Worm (Caenorhabditis elegans) whole organism, L1 larva: ENCODE measurements around the gene F23F1.5.

Source experiments
- C16A3.4 ChIP-seq: fragments of 150-350 bp; optimal IDR thresholded peaks from 2 replicates; lab custom pipeline; 2014; ENCODE audit warnings: missing biosample characterization, missing genetic modification characterization
- F16B12.6 ChIP-seq: fragments of 150-350 bp; optimal IDR thresholded peaks from 2 replicates; lab custom pipeline; 2014; ENCODE audit warnings: missing biosample characterization, missing genetic modification characterization
- Y116A8C.19 ChIP-seq: sonication (generic microtip); optimal IDR thresholded peaks from 2 replicates; lab custom pipeline; 2016; ENCODE audit warnings: missing compliant biosample characterization, missing genetic modification characterization, borderline replicate concordance
- aha-1 ChIP-seq: fragments of 150-350 bp; optimal IDR thresholded peaks from 2 replicates; lab custom pipeline; 2014; ENCODE audit warnings: missing biosample characterization, missing genetic modification characterization
- ama-1 ChIP-seq: fragments of 150-350 bp; optimal IDR thresholded peaks from 2 replicates; lab custom pipeline; 2014
- blmp-1 ChIP-seq: fragments of 150-350 bp; optimal IDR thresholded peaks from 2 replicates; lab custom pipeline; 2014; ENCODE audit warnings: missing biosample characterization, missing genetic modification characterization
- ceh-63 ChIP-seq: fragments of 200-800 bp; sonication (Bioruptor generic); optimal IDR thresholded peaks from 2 replicates; lab custom pipeline; 2018; ENCODE audit warnings: mild to moderate bottlenecking, missing genetic modification characterization, missing compliant biosample characterization
- dpl-1 ChIP-seq, 3 experiments: fragments of 150-350 bp in 2 of 3; sonication (generic microtip) in 1 of 3; optimal IDR thresholded peaks; 2 replicates each; lab custom pipeline; 2014 to 2017; ENCODE audit warnings: missing biosample characterization in 3 of 3, missing genetic modification characterization in 3 of 3, missing genetic modification reagents in 3 of 3
- efl-1 ChIP-seq, 4 experiments: fragments of 150-350 bp; optimal IDR thresholded peaks in 3 of 4; peaks in 1 of 4; 1 replicate in 1 of 4; 2 replicates in 3 of 4; lab custom pipeline; 2014; ENCODE audit warnings: missing biosample characterization in 2 of 4, missing genetic modification characterization in 2 of 4, missing genetic modification reagents in 2 of 4
- egl-27 ChIP-seq, 2 experiments: fragments of 150-350 bp in 1 of 2; sonication (generic microtip); optimal IDR thresholded peaks; 3 replicates each; lab custom pipeline; 2017 to 2018; ENCODE audit warnings: missing biosample characterization in 2 of 2, missing genetic modification characterization in 2 of 2, missing genetic modification reagents in 2 of 2
- elt-2 ChIP-seq: sonication (generic microtip); optimal IDR thresholded peaks from 2 replicates; lab custom pipeline; 2016; ENCODE audit warnings: missing genetic modification characterization, mild to moderate bottlenecking, inconsistent platforms, missing compliant biosample characterization, missing genetic modification reagents
- elt-3 ChIP-seq, 6 experiments: fragments of 150-350 bp in 1 of 6; sonication (generic microtip); optimal IDR thresholded peaks; 2 replicates each; lab custom pipeline; 2017 to 2018; ENCODE audit warnings: missing biosample characterization in 6 of 6, missing genetic modification characterization in 6 of 6, inconsistent platforms in 1 of 6
- fkh-4 ChIP-seq: sonication (generic microtip); optimal IDR thresholded peaks from 2 replicates; lab custom pipeline; 2016; ENCODE audit warnings: missing compliant biosample characterization, missing genetic modification characterization, borderline replicate concordance
- fos-1 ChIP-seq: fragments of 150-350 bp; optimal IDR thresholded peaks from 2 replicates; lab custom pipeline; 2014; ENCODE audit warnings: missing biosample characterization, missing genetic modification characterization
- grh-1 ChIP-seq: fragments of 200-800 bp; sonication (Bioruptor generic); IDR thresholded peaks from 2 replicates; pipeline ENCODE4 v1.3.6; 2022; ENCODE audit warnings: missing genetic modification reagents, missing genetic modification characterization, missing compliant biosample characterization
- hlh-17 ChIP-seq: fragments of 200-800 bp; sonication (Bioruptor generic); optimal IDR thresholded peaks from 2 replicates; lab custom pipeline; 2018; ENCODE audit warnings: missing genetic modification characterization, mild to moderate bottlenecking, missing compliant biosample characterization, moderate library complexity, borderline replicate concordance
- hlh-4 ChIP-seq: sonication (generic microtip); optimal IDR thresholded peaks from 2 replicates; lab custom pipeline; 2016; ENCODE audit warnings: mild to moderate bottlenecking, missing genetic modification characterization, missing compliant biosample characterization
- irx-1 ChIP-seq: sonication (generic microtip); optimal IDR thresholded peaks from 2 replicates; lab custom pipeline; 2016; ENCODE audit warnings: missing genetic modification characterization, missing compliant biosample characterization
- jun-1 ChIP-seq: fragments of 150-350 bp; optimal IDR thresholded peaks from 2 replicates; lab custom pipeline; 2014; ENCODE audit warnings: missing biosample characterization, missing genetic modification reagents, missing genetic modification characterization
- lin-35 ChIP-seq, 2 experiments: fragments of 150-350 bp; optimal IDR thresholded peaks; 2 replicates each; lab custom pipeline; 2014; ENCODE audit warnings: missing biosample characterization in 2 of 2, missing genetic modification characterization in 2 of 2, missing genetic modification reagents in 2 of 2
- lin-39 ChIP-seq: fragments of 150-350 bp; optimal IDR thresholded peaks from 2 replicates; lab custom pipeline; 2014; ENCODE audit warnings: missing biosample characterization, missing genetic modification reagents, missing genetic modification characterization
- lsy-2 ChIP-seq, 2 experiments: fragments of 150-350 bp; optimal IDR thresholded peaks; 2 replicates each; lab custom pipeline; 2014; ENCODE audit warnings: missing biosample characterization in 2 of 2, missing genetic modification characterization in 2 of 2
- mab-9 ChIP-seq: fragments of 200-800 bp; sonication (Bioruptor generic); IDR thresholded peaks from 2 replicates; pipeline ENCODE4 v1.3.6; 2022; ENCODE audit warnings: missing genetic modification reagents, missing genetic modification characterization, missing compliant biosample characterization
- mef-2 ChIP-seq: fragments of 150-350 bp; optimal IDR thresholded peaks from 2 replicates; lab custom pipeline; 2014; ENCODE audit warnings: missing biosample characterization, missing genetic modification characterization
- mep-1 ChIP-seq: fragments of 150-350 bp; optimal IDR thresholded peaks from 2 replicates; lab custom pipeline; 2014; ENCODE audit warnings: missing biosample characterization, missing genetic modification characterization
- nhr-11 ChIP-seq: fragments of 150-350 bp; optimal IDR thresholded peaks from 2 replicates; lab custom pipeline; 2014; ENCODE audit warnings: missing biosample characterization, missing genetic modification characterization
- nhr-12 ChIP-seq: sonication (generic microtip); optimal IDR thresholded peaks from 2 replicates; lab custom pipeline; 2017; ENCODE audit warnings: missing biosample characterization, missing genetic modification characterization
- nhr-19 ChIP-seq: fragments of 200-800 bp; sonication (Bioruptor generic); conservative IDR thresholded peaks from 2 replicates; pipeline ENCODE4 v1.3.6; 2022; ENCODE audit warnings: missing genetic modification characterization, missing compliant biosample characterization
- nhr-20 ChIP-seq: sonication (generic microtip); optimal IDR thresholded peaks from 2 replicates; lab custom pipeline; 2016; ENCODE audit warnings: mild to moderate bottlenecking, missing genetic modification characterization, missing compliant biosample characterization
- nhr-28 ChIP-seq: fragments of 150-350 bp; optimal IDR thresholded peaks from 2 replicates; lab custom pipeline; 2014; ENCODE audit warnings: missing biosample characterization, missing genetic modification characterization
- nhr-77 ChIP-seq: fragments of 150-350 bp; optimal IDR thresholded peaks from 2 replicates; lab custom pipeline; 2014; ENCODE audit warnings: missing biosample characterization, missing genetic modification characterization
- nhr-85 ChIP-seq: sonication (generic microtip); peaks from one replicate; lab custom pipeline; 2016; ENCODE audit warnings: missing genetic modification characterization, inconsistent platforms, missing compliant biosample characterization
- pag-3 ChIP-seq: sonication (generic microtip); optimal IDR thresholded peaks from 2 replicates; lab custom pipeline; 2017; ENCODE audit warnings: missing genetic modification characterization, mild to moderate bottlenecking, missing compliant biosample characterization, antibody characterized with exemption, borderline replicate concordance; ENCODE audit not compliant: insufficient read depth
- pax-3 ChIP-seq: fragments of 200-800 bp; sonication (Bioruptor generic); optimal IDR thresholded peaks from 2 replicates; lab custom pipeline; 2018; ENCODE audit warnings: mild to moderate bottlenecking, missing genetic modification characterization, moderate library complexity, missing compliant biosample characterization
- pqm-1 ChIP-seq: sonication (generic microtip); optimal IDR thresholded peaks from 3 replicates; lab custom pipeline; 2017; ENCODE audit warnings: missing biosample characterization, missing genetic modification characterization
- rnt-1 ChIP-seq: sonication (generic microtip); optimal IDR thresholded peaks from 2 replicates; lab custom pipeline; 2016; ENCODE audit warnings: mild to moderate bottlenecking, missing genetic modification characterization, moderate library complexity, missing compliant biosample characterization
- skn-1 ChIP-seq: fragments of 150-350 bp; optimal IDR thresholded peaks from 2 replicates; lab custom pipeline; 2014; ENCODE audit warnings: missing biosample characterization, missing genetic modification characterization
- snpc-4 ChIP-seq: fragments of 150-350 bp; optimal IDR thresholded peaks from 2 replicates; lab custom pipeline; 2014; ENCODE audit warnings: missing biosample characterization, missing genetic modification characterization
- sup-37 ChIP-seq: fragments of 200-800 bp; sonication (Bioruptor generic); optimal IDR thresholded peaks from 2 replicates; lab custom pipeline; 2018; ENCODE audit warnings: mild to moderate bottlenecking, missing genetic modification characterization, missing compliant biosample characterization
- tlp-1 ChIP-seq: fragments of 150-350 bp; optimal IDR thresholded peaks from 2 replicates; lab custom pipeline; 2014; ENCODE audit warnings: missing biosample characterization, missing genetic modification characterization
- unc-98 ChIP-seq: fragments of 200-800 bp; sonication (Bioruptor generic); IDR thresholded peaks from 2 replicates; pipeline ENCODE4 v1.3.6; 2022; ENCODE audit warnings: missing genetic modification characterization, missing compliant biosample characterization
- ztf-11 ChIP-seq, 2 experiments: sonication (generic microtip); optimal IDR thresholded peaks; 2 replicates each; lab custom pipeline; 2016 to 2017; ENCODE audit warnings: missing genetic modification characterization in 2 of 2, missing biosample characterization in 1 of 2, missing compliant biosample characterization in 1 of 2

F23F1.5 gene

DNA sequence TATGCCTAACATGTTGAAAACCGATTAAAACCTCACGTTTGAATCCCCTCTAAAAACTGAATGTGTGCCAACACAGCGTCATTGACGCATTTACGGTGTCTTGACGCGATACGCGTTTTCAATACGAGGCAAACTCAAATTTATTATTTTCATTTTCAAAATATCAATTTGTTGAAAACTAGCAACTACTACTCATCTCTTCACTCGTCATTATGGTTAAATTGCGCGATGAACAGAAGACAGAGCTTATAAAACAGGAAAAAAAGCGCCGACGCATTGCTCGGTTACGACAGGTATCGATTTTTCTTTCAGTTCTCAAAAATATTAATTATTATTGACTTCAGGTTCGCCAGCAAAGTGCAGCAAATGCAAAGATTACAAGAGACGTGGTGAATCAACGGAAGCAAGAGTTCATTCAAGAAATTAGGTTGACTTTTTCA, 6.8 kb downstream of the F23F1.5 start, which contains the start of gene enee-1 (continued):
- no peak for TF ChIP-seq hlh-4
- no peak for TF ChIP-seq egl-27 (tag; optimal IDR thresholded peaks at IDR 0.05; lab: Kevin White, UChicago)
- peak; percentile 98 to 100 for TF ChIP-seq lin-35 (GFP tag; optimal IDR thresholded peaks at IDR 0.05; lab: Kevin White, UChicago)
- TF ChIP-seq elt-2 (tag; lab: Kevin White, UChicago) = peak; percentile 45
- TF ChIP-seq nhr-28 (tag; lab: Kevin White, UChicago) = no peak
- TF ChIP-seq unc-98 (GFP tag; lab: Robert Waterston, UW) = no peak

DNA sequence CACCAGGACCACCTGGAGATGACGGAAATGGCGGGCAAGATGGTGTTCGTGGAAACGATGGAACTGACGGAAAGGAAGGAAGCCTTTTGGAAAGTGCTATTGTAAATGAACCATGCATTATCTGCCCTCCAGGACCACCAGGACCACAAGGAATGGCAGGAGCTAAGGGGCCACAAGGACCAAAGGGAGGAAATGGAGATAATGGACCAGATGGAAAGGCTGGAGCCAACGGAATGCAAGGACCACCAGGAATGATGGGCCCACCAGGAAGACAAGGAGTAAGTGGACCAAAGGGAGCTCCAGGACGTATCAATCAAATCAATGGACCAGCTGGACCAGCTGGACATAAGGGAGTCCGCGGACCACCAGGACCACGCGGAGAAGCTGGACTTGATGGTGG, 7.6 kb downstream of the F23F1.5 start:
- TF ChIP-seq mab-9 (GFP tag; lab: Robert Waterston, UW) (0 out of 2 replicates have a peak, but pooled peaks have one; percentile 17), elt-3 (tag; optimal IDR thresholded peaks at IDR 0.05; lab: Kevin White, UChicago) (no peak), C16A3.4 (tag; lab: Kevin White, UChicago) (no peak)

- no peak for TF ChIP-seq ztf-11 (tag; optimal IDR thresholded peaks at IDR 0.05; lab: Kevin White, UChicago)
- no peak for TF ChIP-seq fos-1 (tag; lab: Kevin White, UChicago)
- TF ChIP-seq ama-1 (lab: Kevin White, UChicago) = no peak
- peak; percentile 38 for TF ChIP-seq blmp-1
- TF ChIP-seq skn-1 (tag; lab: Kevin White, UChicago) = no peak
- no peak for TF ChIP-seq pax-3 (tag; lab: Kevin White, UChicago)
- TF ChIP-seq nhr-85 (tag; lab: Kevin White, UChicago) = peak; percentile 59
- TF ChIP-seq rnt-1 (tag; lab: Kevin White, UChicago) = no peak
- TF ChIP-seq lsy-2 (tag; optimal IDR thresholded peaks at IDR 0.05; lab: Kevin White, UChicago) = no peak
- no peak for TF ChIP-seq pqm-1 (tag; lab: Kevin White, UChicago)
- no peak for TF ChIP-seq nhr-20 (tag; lab: Kevin White, UChicago)
- TF ChIP-seq sup-37 = no peak
- no peak for TF ChIP-seq snpc-4
- TF ChIP-seq Y116A8C.19 (tag; lab: Kevin White, UChicago) = no peak
These were observed 8.4 kb downstream of the F23F1.5 start, which contains the start of gene sqt-2 for ce11 chrII:23025-23424. TSS of gene sqt-2 (plus strand) at chrII:23325.

DNA sequence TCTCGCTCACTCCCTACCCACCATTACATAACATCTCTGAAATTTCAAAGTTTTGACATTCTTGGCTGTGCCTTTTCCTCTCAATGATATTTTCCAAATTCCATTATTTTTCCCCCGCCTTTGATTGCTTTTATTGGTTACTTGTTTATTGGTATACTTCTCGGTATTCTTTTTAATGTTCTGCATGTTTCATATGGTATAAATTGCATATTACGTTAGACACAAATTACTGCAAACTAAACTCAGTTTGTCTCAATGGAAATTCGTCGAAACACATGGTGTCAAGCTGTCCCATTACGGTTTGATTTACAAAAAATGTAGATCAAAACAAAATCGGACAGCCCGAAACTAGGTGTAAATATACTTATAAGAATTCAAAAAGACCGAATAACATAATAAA, 9.4 kb downstream of the F23F1.5 start:
- TF ChIP-seq nhr-28 (tag; lab: Kevin White, UChicago) = no peak
- TF ChIP-seq fkh-4 (tag; lab: Kevin White, UChicago) = no peak
- no peak for TF ChIP-seq tlp-1
- TF ChIP-seq lin-39 (tag; lab: Kevin White, UChicago) = no peak
- no peak for TF ChIP-seq efl-1 (optimal IDR thresholded peaks at IDR 0.05; lab: Kevin White, UChicago)
- TF ChIP-seq efl-1 (GFP tag; optimal IDR thresholded peaks at IDR 0.05 in 1 of 2; lab: Kevin White, UChicago) = peak in 1 of 2 experiments; percentile 80
- no peak for TF ChIP-seq jun-1 (tag; lab: Kevin White, UChicago)
- TF ChIP-seq nhr-85 (tag; lab: Kevin White, UChicago) = peak; percentile 59
- no peak for TF ChIP-seq aha-1 (tag; lab: Kevin White, UChicago)
- no peak for TF ChIP-seq nhr-11 (tag; lab: Kevin White, UChicago)
- TF ChIP-seq nhr-12 (tag; lab: Kevin White, UChicago) = no peak
- TF ChIP-seq mep-1 (tag; lab: Kevin White, UChicago) = no peak
- TF ChIP-seq nhr-77 (tag; lab: Kevin White, UChicago) = no peak

DNA sequence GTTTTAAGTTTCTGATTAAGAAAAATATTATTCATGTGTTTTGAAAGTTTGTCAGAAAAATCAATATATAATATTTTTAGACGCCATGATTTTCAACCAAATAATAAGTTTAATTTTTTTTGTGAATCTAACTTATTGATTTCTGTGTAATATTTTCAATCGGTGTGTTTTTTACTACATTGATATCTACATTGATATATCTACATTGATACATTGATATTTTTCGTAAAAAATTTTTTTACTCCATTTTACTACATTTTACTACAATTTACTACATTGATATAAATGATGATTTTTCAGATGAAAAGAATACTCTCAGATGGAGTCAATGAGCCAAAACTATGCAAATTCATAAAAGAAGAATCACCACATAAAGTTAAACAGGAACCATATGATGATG, 12.1 kb downstream of the F23F1.5 start, which contains the start of gene gmeb-1:
TSS of gene gmeb-1 (plus strand) at position 301 of the 400 bp plus-strand sequence.
- TF ChIP-seq sup-37 = no peak
- TF ChIP-seq, all 84 proteins: peak for 0

- TF ChIP-seq unc-98 (GFP tag; lab: Robert Waterston, UW) (no peak), mab-9 (GFP tag; lab: Robert Waterston, UW) (no peak), efl-1 (optimal IDR thresholded peaks at IDR 0.05; lab: Kevin White, UChicago) (peak; percentile 65 to 68), efl-1 (GFP tag; optimal IDR thresholded peaks at IDR 0.05 in 1 of 2; lab: Kevin White, UChicago) (peak; percentile 56 to 92), F16B12.6 (tag; lab: Kevin White, UChicago) (peak; percentile 44), pag-3 (tag; lab: Kevin White, UChicago) (no peak), nhr-20 (tag; lab: Kevin White, UChicago) (peak; percentile 71), ceh-63 (GFP tag; lab: Kevin White, UChicago) (no peak), hlh-17 (GFP tag; lab: Kevin White, UChicago) (no peak), irx-1 (no peak), tlp-1 (no peak), elt-2 (tag; lab: Kevin White, UChicago) (no peak), grh-1 (peak; percentile 60; the same call in 1 of the 2 replicates), dpl-1 (GFP tag; optimal IDR thresholded peaks at IDR 0.05; lab: Kevin White, UChicago) (peak; percentile 48 to 63 (median 53)), nhr-19 (peak; percentile 33; the same call in 1 of the 2 replicates), mef-2 (tag; lab: Kevin White, UChicago) (no peak)
These were observed 12.6 kb downstream of the F23F1.5 start for ce11 chrII:18787-19186.
